Worm (Caenorhabditis elegans) whole organism, L1 larva: ENCODE results near the gene F56D6.11.

Experiments used
- C34B4.2 ChIP-seq: sonication (generic microtip); optimal IDR thresholded peaks from 2 replicates; lab custom pipeline; 2017; ENCODE audit warnings: mild to moderate bottlenecking, missing genetic modification characterization, missing compliant biosample characterization
- F16B12.6 ChIP-seq: fragments of 150-350 bp; optimal IDR thresholded peaks from 2 replicates; lab custom pipeline; 2014; ENCODE audit warnings: missing biosample characterization, missing genetic modification characterization
- alr-1 ChIP-seq: fragments of 200-800 bp; sonication (Bioruptor generic); optimal IDR thresholded peaks from 2 replicates; lab custom pipeline; 2018; ENCODE audit warnings: borderline replicate concordance, mild to moderate bottlenecking, missing genetic modification characterization, missing compliant biosample characterization
- aly-2 ChIP-seq: fragments of 150-350 bp; optimal IDR thresholded peaks from 2 replicates; lab custom pipeline; 2014; ENCODE audit warnings: missing biosample characterization, missing genetic modification characterization
- ama-1 ChIP-seq: fragments of 150-350 bp; optimal IDR thresholded peaks from 2 replicates; lab custom pipeline; 2014
- ceh-8 ChIP-seq: fragments of 200-800 bp; sonication (Bioruptor generic); optimal IDR thresholded peaks from 2 replicates; lab custom pipeline; 2018; ENCODE audit warnings: mild to moderate bottlenecking, missing genetic modification characterization, moderate library complexity, missing compliant biosample characterization
- ceh-82 ChIP-seq, 3 experiments: fragments of 150-350 bp in 1 of 3; sonication (generic microtip) in 2 of 3; optimal IDR thresholded peaks; 2 replicates each; lab custom pipeline; 2014 to 2017; ENCODE audit warnings: missing biosample characterization in 3 of 3, missing genetic modification characterization in 3 of 3
- ceh-88 ChIP-seq: fragments of 200-800 bp; sonication (Bioruptor generic); IDR thresholded peaks from 2 replicates; pipeline ENCODE4 v1.3.6; 2022; ENCODE audit warnings: missing genetic modification characterization, missing compliant biosample characterization
- dpl-1 ChIP-seq, 3 experiments: fragments of 150-350 bp in 2 of 3; sonication (generic microtip) in 1 of 3; optimal IDR thresholded peaks; 2 replicates each; lab custom pipeline; 2014 to 2017; ENCODE audit warnings: missing biosample characterization in 3 of 3, missing genetic modification characterization in 3 of 3, missing genetic modification reagents in 3 of 3
- efl-1 ChIP-seq, 4 experiments: fragments of 150-350 bp; optimal IDR thresholded peaks in 3 of 4; peaks in 1 of 4; 1 replicate in 1 of 4; 2 replicates in 3 of 4; lab custom pipeline; 2014; ENCODE audit warnings: missing biosample characterization in 2 of 4, missing genetic modification characterization in 2 of 4, missing genetic modification reagents in 2 of 4
- egl-13 ChIP-seq: sonication (generic microtip); optimal IDR thresholded peaks from 2 replicates; lab custom pipeline; 2016; ENCODE audit warnings: missing genotype, missing genetic modification reagents, missing genetic modification characterization, missing compliant biosample characterization
- elt-2 ChIP-seq: sonication (generic microtip); optimal IDR thresholded peaks from 2 replicates; lab custom pipeline; 2016; ENCODE audit warnings: missing genetic modification characterization, mild to moderate bottlenecking, inconsistent platforms, missing compliant biosample characterization, missing genetic modification reagents
- elt-3 ChIP-seq, 6 experiments: fragments of 150-350 bp in 1 of 6; sonication (generic microtip); optimal IDR thresholded peaks; 2 replicates each; lab custom pipeline; 2017 to 2018; ENCODE audit warnings: missing biosample characterization in 6 of 6, missing genetic modification characterization in 6 of 6, inconsistent platforms in 1 of 6
- ets-5 ChIP-seq: fragments of 200-800 bp; sonication (Bioruptor generic); IDR thresholded peaks from 2 replicates; pipeline ENCODE4 v1.3.6; 2022; ENCODE audit warnings: missing genetic modification characterization, missing compliant biosample characterization
- grh-1 ChIP-seq: fragments of 200-800 bp; sonication (Bioruptor generic); IDR thresholded peaks from 2 replicates; pipeline ENCODE4 v1.3.6; 2022; ENCODE audit warnings: missing genetic modification reagents, missing genetic modification characterization, missing compliant biosample characterization
- hlh-17 ChIP-seq: fragments of 200-800 bp; sonication (Bioruptor generic); optimal IDR thresholded peaks from 2 replicates; lab custom pipeline; 2018; ENCODE audit warnings: missing genetic modification characterization, mild to moderate bottlenecking, missing compliant biosample characterization, moderate library complexity, borderline replicate concordance
- lin-14 ChIP-seq: fragments of 200-800 bp; sonication (Bioruptor generic); optimal IDR thresholded peaks from 2 replicates; lab custom pipeline; 2018; ENCODE audit warnings: mild to moderate bottlenecking, missing genetic modification characterization, moderate library complexity, missing compliant biosample characterization
- lin-35 ChIP-seq, 2 experiments: fragments of 150-350 bp; optimal IDR thresholded peaks; 2 replicates each; lab custom pipeline; 2014; ENCODE audit warnings: missing biosample characterization in 2 of 2, missing genetic modification characterization in 2 of 2, missing genetic modification reagents in 2 of 2
- lin-39 ChIP-seq: fragments of 150-350 bp; optimal IDR thresholded peaks from 2 replicates; lab custom pipeline; 2014; ENCODE audit warnings: missing biosample characterization, missing genetic modification reagents, missing genetic modification characterization
- lir-3 ChIP-seq: sonication (generic microtip); optimal IDR thresholded peaks from 2 replicates; lab custom pipeline; 2016; ENCODE audit warnings: mild to moderate bottlenecking, missing genetic modification characterization, moderate library complexity, missing compliant biosample characterization; ENCODE audit not compliant: poor library complexity
- mdl-1 ChIP-seq, 2 experiments: fragments of 150-350 bp; optimal IDR thresholded peaks; 2 replicates each; lab custom pipeline; 2014 to 2017; ENCODE audit warnings: missing biosample characterization in 2 of 2, missing genetic modification characterization in 2 of 2, inconsistent platforms in 1 of 2
- mep-1 ChIP-seq: fragments of 150-350 bp; optimal IDR thresholded peaks from 2 replicates; lab custom pipeline; 2014; ENCODE audit warnings: missing biosample characterization, missing genetic modification characterization
- nhr-28 ChIP-seq: fragments of 150-350 bp; optimal IDR thresholded peaks from 2 replicates; lab custom pipeline; 2014; ENCODE audit warnings: missing biosample characterization, missing genetic modification characterization
- nhr-47 ChIP-seq: sonication (generic microtip); optimal IDR thresholded peaks from 2 replicates; lab custom pipeline; 2016; ENCODE audit warnings: mild to moderate bottlenecking, missing genetic modification characterization, moderate library complexity, missing compliant biosample characterization
- nhr-71 ChIP-seq: sonication (generic microtip); optimal IDR thresholded peaks from 2 replicates; lab custom pipeline; 2016; ENCODE audit warnings: mild to moderate bottlenecking, missing genetic modification characterization, moderate library complexity, missing compliant biosample characterization
- nhr-77 ChIP-seq: fragments of 150-350 bp; optimal IDR thresholded peaks from 2 replicates; lab custom pipeline; 2014; ENCODE audit warnings: missing biosample characterization, missing genetic modification characterization
- nhr-85 ChIP-seq: sonication (generic microtip); peaks from one replicate; lab custom pipeline; 2016; ENCODE audit warnings: missing genetic modification characterization, inconsistent platforms, missing compliant biosample characterization
- pag-3 ChIP-seq: sonication (generic microtip); optimal IDR thresholded peaks from 2 replicates; lab custom pipeline; 2017; ENCODE audit warnings: missing genetic modification characterization, mild to moderate bottlenecking, missing compliant biosample characterization, antibody characterized with exemption, borderline replicate concordance; ENCODE audit not compliant: insufficient read depth
- pqm-1 ChIP-seq: sonication (generic microtip); optimal IDR thresholded peaks from 3 replicates; lab custom pipeline; 2017; ENCODE audit warnings: missing biosample characterization, missing genetic modification characterization
- rnt-1 ChIP-seq: sonication (generic microtip); optimal IDR thresholded peaks from 2 replicates; lab custom pipeline; 2016; ENCODE audit warnings: mild to moderate bottlenecking, missing genetic modification characterization, moderate library complexity, missing compliant biosample characterization
- skn-1 ChIP-seq: fragments of 150-350 bp; optimal IDR thresholded peaks from 2 replicates; lab custom pipeline; 2014; ENCODE audit warnings: missing biosample characterization, missing genetic modification characterization
- snu-23 ChIP-seq: sonication (generic microtip); optimal IDR thresholded peaks from 2 replicates; lab custom pipeline; 2016; ENCODE audit warnings: missing genetic modification characterization, missing compliant biosample characterization
- sox-4 ChIP-seq: sonication (generic microtip); optimal IDR thresholded peaks from 2 replicates; lab custom pipeline; 2016; ENCODE audit warnings: missing genetic modification characterization, missing compliant biosample characterization
- sptf-1 ChIP-seq: fragments of 150-350 bp; optimal IDR thresholded peaks from 2 replicates; lab custom pipeline; 2014; ENCODE audit warnings: missing biosample characterization, missing genetic modification characterization
- swsn-7 ChIP-seq: sonication (generic microtip); optimal IDR thresholded peaks from 2 replicates; lab custom pipeline; 2016; ENCODE audit warnings: missing genetic modification characterization, missing compliant biosample characterization
- unc-130 ChIP-seq: fragments of 150-350 bp; optimal IDR thresholded peaks from 2 replicates; lab custom pipeline; 2017; ENCODE audit warnings: missing biosample characterization, missing genetic modification characterization, inconsistent platforms
- xbp-1 ChIP-seq: sonication (generic microtip); optimal IDR thresholded peaks from 2 replicates; lab custom pipeline; 2016; ENCODE audit warnings: missing genetic modification characterization, missing compliant biosample characterization
- zip-4 ChIP-seq: fragments of 200-800 bp; sonication (Bioruptor generic); optimal IDR thresholded peaks from 2 replicates; lab custom pipeline; 2018; ENCODE audit warnings: mild to moderate bottlenecking, missing genetic modification characterization, moderate library complexity, missing compliant biosample characterization

Gene F56D6.11

ce11 chrIV:3918160-3918559, 11.9 kb upstream of the F56D6.11 start, which contains the start of gene F56D6.23:
F56D6.23 (plus strand) TSS chrIV:3918460.
- TF ChIP-seq hlh-17 (GFP tag; lab: Kevin White, UChicago), result no peak
- TF ChIP-seq unc-130 (tag; lab: Kevin White, UChicago), result no peak
- TF ChIP-seq ceh-82 (tag; optimal IDR thresholded peaks at IDR 0.05; lab: Kevin White, UChicago), result no peak
- no peak for TF ChIP-seq nhr-77 (tag; lab: Kevin White, UChicago)
- no peak for TF ChIP-seq nhr-85
- TF ChIP-seq elt-3 (tag; optimal IDR thresholded peaks at IDR 0.05; lab: Kevin White, UChicago), result no peak
- TF ChIP-seq ceh-88 (GFP tag; lab: Robert Waterston, UW), result no peak
- TF ChIP-seq egl-13 (tag; lab: Kevin White, UChicago), result no peak
- no peak for TF ChIP-seq ets-5 (GFP tag; lab: Robert Waterston, UW)
- TF ChIP-seq F16B12.6 (tag; lab: Kevin White, UChicago), result no peak

- no peak for TF ChIP-seq nhr-28 (tag; lab: Kevin White, UChicago)
- TF ChIP-seq grh-1, result no peak
- TF ChIP-seq lin-35 (GFP tag; optimal IDR thresholded peaks at IDR 0.05; lab: Kevin White, UChicago), result no peak
- no peak for TF ChIP-seq swsn-7 (tag; lab: Kevin White, UChicago)
Observed at ce11 chrIV:3917405-3917804, 11.1 kb upstream of the F56D6.11 start, which contains the start of gene F56D6.14. F56D6.14 (plus strand) TSS chrIV:3917705.

- no peak for TF ChIP-seq xbp-1 (tag; lab: Kevin White, UChicago)
- TF ChIP-seq skn-1 (tag; lab: Kevin White, UChicago), result no peak
- TF ChIP-seq lir-3 (tag; lab: Kevin White, UChicago), result no peak
- TF ChIP-seq nhr-47, result no peak
- TF ChIP-seq ets-5 (GFP tag; lab: Robert Waterston, UW), result no peak
- TF ChIP-seq C34B4.2 (tag; lab: Kevin White, UChicago), result no peak
- no peak for TF ChIP-seq zip-4 (GFP tag; lab: Kevin White, UChicago)
- no peak for TF ChIP-seq ceh-8 (GFP tag; lab: Kevin White, UChicago)
Observed at ce11 chrIV:3915296-3915695, 9.0 kb upstream of the F56D6.11 start, which contains the start of gene srz-20. srz-20 (plus strand) TSS chrIV:3915596.

ce11 chrIV:3914462-3914861, 8.2 kb upstream of the F56D6.11 start, which contains the start of gene F56D6.19:
F56D6.19 (plus strand) TSS chrIV:3914762.
- TF ChIP-seq nhr-28 (tag; lab: Kevin White, UChicago), result no peak
- no peak for TF ChIP-seq efl-1 (optimal IDR thresholded peaks at IDR 0.05; lab: Kevin White, UChicago)
- peak in 1 of 2 experiments; percentile 64 for TF ChIP-seq efl-1 (GFP tag; optimal IDR thresholded peaks at IDR 0.05 in 1 of 2; lab: Kevin White, UChicago)

- TF ChIP-seq snu-23 (GFP tag; lab: Kevin White, UChicago), result no peak
- TF ChIP-seq aly-2 (tag; lab: Kevin White, UChicago), result no peak
- no peak for TF ChIP-seq lir-3 (tag; lab: Kevin White, UChicago)
- TF ChIP-seq mep-1, result no peak
- no peak for TF ChIP-seq sptf-1 (tag; lab: Kevin White, UChicago)
- no peak for TF ChIP-seq alr-1 (tag; lab: Kevin White, UChicago)
- no peak for TF ChIP-seq nhr-71 (tag; lab: Kevin White, UChicago)
- TF ChIP-seq pag-3 (tag; lab: Kevin White, UChicago), result no peak
- TF ChIP-seq sox-4 (tag; lab: Kevin White, UChicago), result no peak
- TF ChIP-seq elt-2, result no peak
- no peak for TF ChIP-seq mdl-1 (tag; optimal IDR thresholded peaks at IDR 0.05; lab: Kevin White, UChicago)
- TF ChIP-seq ama-1 (lab: Kevin White, UChicago), result no peak
- no peak for TF ChIP-seq lin-14
- no peak for TF ChIP-seq dpl-1 (GFP tag; optimal IDR thresholded peaks at IDR 0.05; lab: Kevin White, UChicago)
- no peak for TF ChIP-seq rnt-1 (tag; lab: Kevin White, UChicago)
- no peak for TF ChIP-seq pqm-1 (tag; lab: Kevin White, UChicago)
- no peak for TF ChIP-seq lin-39 (tag; lab: Kevin White, UChicago)
Observed at ce11 chrIV:3912598-3912997, 6.3 kb upstream of the F56D6.11 start, which contains the start of gene F56D6.20. F56D6.20 (plus strand) TSS chrIV:3912898.
